Fruit fly (Drosophila melanogaster) whole organism, pupa: ENCODE measurements around the gene CG31337.

ENCODE experiments used
- CG10348 ChIP-seq: fragments of 200-800 bp; sonication (Bioruptor generic); IDR thresholded peaks from 2 replicates; pipeline ENCODE4 v1.3.6; 2022; ENCODE audit warnings: missing biosample characterization, missing genetic modification characterization
- CG12605 ChIP-seq: fragments of 200-800 bp; sonication (Bioruptor generic); IDR thresholded peaks from 2 replicates; pipeline ENCODE4 v1.3.6; 2022; ENCODE audit warnings: missing biosample characterization, missing genetic modification characterization
- CG13204 ChIP-seq: fragments of 200-800 bp; sonication (Bioruptor generic); optimal IDR thresholded peaks from 2 replicates; lab custom pipeline; 2018; ENCODE audit warnings: missing biosample characterization, mild to moderate bottlenecking, missing genetic modification characterization, moderate library complexity
- CG14655 ChIP-seq: fragments of 200-800 bp; sonication (Bioruptor generic); optimal IDR thresholded peaks from 3 replicates; lab custom pipeline; 2017; ENCODE audit warnings: mild to moderate bottlenecking, missing biosample characterization, missing genetic modification reagents, missing genetic modification characterization
- CG15710 ChIP-seq: fragments of 200-800 bp; sonication (Bioruptor generic); optimal IDR thresholded peaks from 2 replicates; lab custom pipeline; 2018; ENCODE audit warnings: missing biosample characterization, mild to moderate bottlenecking, missing genetic modification characterization, moderate library complexity
- CG17806 ChIP-seq: fragments of 200-800 bp; sonication (Bioruptor generic); optimal IDR thresholded peaks from 2 replicates; lab custom pipeline; 2018; ENCODE audit warnings: missing biosample characterization, mild to moderate bottlenecking, missing genetic modification characterization, moderate library complexity
- CG32121 ChIP-seq: fragments of 200-800 bp; sonication (Bioruptor generic); IDR thresholded peaks from 2 replicates; pipeline ENCODE4 v1.3.6; 2022; ENCODE audit warnings: missing biosample characterization, missing genetic modification characterization
- CG34367 ChIP-seq: fragments of 200-800 bp; sonication (Bioruptor generic); optimal IDR thresholded peaks from 2 replicates; lab custom pipeline; 2018; ENCODE audit warnings: missing biosample characterization, mild to moderate bottlenecking, missing genetic modification characterization
- CG4496 ChIP-seq: fragments of 200-800 bp; sonication (Bioruptor generic); IDR thresholded peaks from 3 replicates; pipeline ENCODE4 v1.3.6; 2022; ENCODE audit warnings: missing biosample characterization, missing genetic modification characterization
- CG8159 ChIP-seq: fragments of 200-800 bp; sonication (Bioruptor generic); optimal IDR thresholded peaks from 3 replicates; lab custom pipeline; 2018; ENCODE audit warnings: missing biosample characterization, mild to moderate bottlenecking, missing genetic modification characterization, moderate library complexity
- CG8301 ChIP-seq: fragments of 200-800 bp; sonication (Bioruptor generic); optimal IDR thresholded peaks from 2 replicates; lab custom pipeline; 2018; ENCODE audit warnings: missing biosample characterization, mild to moderate bottlenecking, missing genetic modification characterization
- CG9948 ChIP-seq: fragments of 200-800 bp; sonication (Bioruptor generic); optimal IDR thresholded peaks from 2 replicates; lab custom pipeline; 2018; ENCODE audit warnings: missing biosample characterization, mild to moderate bottlenecking, missing genetic modification characterization, moderate library complexity
- D1 ChIP-seq: fragments of 200-800 bp; sonication (Bioruptor generic); optimal IDR thresholded peaks from 2 replicates; lab custom pipeline; 2018; ENCODE audit warnings: missing biosample characterization, mild to moderate bottlenecking, missing genetic modification characterization, moderate library complexity
- EcR ChIP-seq: fragments of 200-800 bp; sonication (Bioruptor generic); optimal IDR thresholded peaks from 3 replicates; lab custom pipeline; 2019; ENCODE audit warnings: missing biosample characterization, missing genetic modification characterization, mild to moderate bottlenecking, moderate library complexity, missing genetic modification reagents
- Ets98B ChIP-seq: fragments of 200-800 bp; sonication (Bioruptor generic); IDR thresholded peaks from 2 replicates; pipeline ENCODE4 v1.3.6; 2022; ENCODE audit warnings: missing biosample characterization, missing genetic modification characterization
- Pif1A ChIP-seq: fragments of 200-800 bp; sonication (Bioruptor generic); optimal IDR thresholded peaks from 3 replicates; lab custom pipeline; 2016; ENCODE audit warnings: missing biosample characterization, missing genetic modification characterization
- Pif1B ChIP-seq: fragments of 200-800 bp; sonication (Bioruptor generic); optimal IDR thresholded peaks from 3 replicates; lab custom pipeline; 2016; ENCODE audit warnings: missing biosample characterization, missing genetic modification characterization
- Snoo ChIP-seq: fragments of 200-800 bp; sonication (Bioruptor generic); optimal IDR thresholded peaks from 3 replicates; lab custom pipeline; 2017; ENCODE audit warnings: missing biosample characterization, mild to moderate bottlenecking, missing genetic modification characterization, inconsistent platforms
- fd96Ca ChIP-seq: fragments of 200-800 bp; sonication (Bioruptor generic); IDR thresholded peaks from 3 replicates; pipeline ENCODE4 v1.3.6; 2022; ENCODE audit warnings: missing biosample characterization, missing genetic modification characterization
- gl ChIP-seq: fragments of 200-800 bp; sonication (Bioruptor generic); optimal IDR thresholded peaks from 2 replicates; lab custom pipeline; 2018; ENCODE audit warnings: missing biosample characterization, mild to moderate bottlenecking, missing genetic modification characterization
- rn ChIP-seq: fragments of 200-800 bp; sonication (Bioruptor generic); IDR thresholded peaks from 2 replicates; pipeline ENCODE4 v1.3.6; 2022; ENCODE audit warnings: missing biosample characterization, missing genetic modification characterization

The CG31337 gene

DNA sequence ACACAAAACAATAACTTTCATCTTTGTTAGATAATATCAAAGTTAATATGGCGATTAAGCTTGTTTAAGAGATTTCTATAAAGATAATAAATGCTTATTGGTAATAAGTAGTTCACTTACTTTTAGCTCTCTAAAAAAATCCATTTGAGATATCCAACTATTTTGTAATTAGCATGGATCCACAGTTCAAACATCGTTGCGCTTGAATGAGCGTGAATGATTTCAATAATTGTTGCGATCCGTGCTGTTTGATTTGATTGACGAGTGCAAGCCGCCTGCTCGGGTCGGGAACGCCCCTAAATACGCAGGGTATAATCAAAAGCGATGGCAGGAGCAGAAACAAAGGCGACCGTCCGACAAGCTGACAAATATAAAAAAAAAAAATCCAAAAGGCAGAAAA is 18.6 kb downstream of the CG31337 start:
- peak; percentile 12 for TF ChIP-seq CG15710
- no peak for TF ChIP-seq fd96Ca
- peak; percentile 27 for TF ChIP-seq CG8159

DNA sequence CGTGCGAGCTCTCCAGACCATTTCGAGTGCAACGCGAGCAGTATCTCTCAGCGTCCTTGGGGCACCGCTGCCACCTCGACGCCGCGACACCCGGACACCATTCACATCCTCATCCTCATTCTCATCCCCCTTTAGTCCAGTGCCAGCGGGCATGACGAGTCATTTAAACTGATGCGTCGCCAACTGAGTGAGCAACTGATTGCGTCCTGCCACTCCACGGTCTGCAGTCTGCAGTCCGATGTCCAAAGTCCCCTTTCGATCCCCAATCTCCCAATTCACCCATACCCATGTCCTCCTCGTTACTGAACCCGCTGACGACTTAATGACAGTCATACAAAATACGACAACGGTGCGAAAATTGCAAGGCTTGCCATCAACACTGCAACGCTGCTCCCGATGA is 19.2 kb downstream of the CG31337 start:
- TF ChIP-seq Pif1B (no peak), rn (GFP tag; lab: Robert Waterston, UW) (no peak), EcR (GFP tag; lab: Kevin White, UChicago) (peak; percentile 19), CG13204 (GFP tag; lab: Kevin White, UChicago) (peak; percentile 48), Pif1A (peak; percentile 0), CG34367 (tag; lab: Kevin White, UChicago) (peak; percentile 1), CG9948 (tag; lab: Kevin White, UChicago) (no peak), CG17806 (peak; percentile 7), Ets98B (GFP tag; lab: Robert Waterston, UW) (no peak), CG4496 (GFP tag; lab: Robert Waterston, UW) (peak; percentile 48; the same call in 1 of the 3 replicates), CG8159 (peak; percentile 3), CG15710 (peak; percentile 57), CG8301 (tag; lab: Kevin White, UChicago) (no peak), gl (tag; lab: Kevin White, UChicago) (no peak), D1 (tag; lab: Kevin White, UChicago) (no peak), CG12605 (GFP tag; lab: Robert Waterston, UW) (no peak), CG32121 (GFP tag; lab: Robert Waterston, UW) (no peak), CG14655 (GFP tag; lab: Kevin White, UChicago) (no peak), CG10348 (GFP tag; lab: Robert Waterston, UW) (no peak), Snoo (tag; lab: Kevin White, UChicago) (peak; percentile 1), fd96Ca (0 out of 3 replicates have a peak, but pooled peaks have one; percentile 46)
- TF ChIP-seq, all 21 proteins: peak for 10

- TF ChIP-seq D1 (tag; lab: Kevin White, UChicago) (no peak), CG8159 (peak; percentile 31), CG8301 (tag; lab: Kevin White, UChicago) (peak; percentile 3), CG15710 (peak; percentile 47), CG34367 (tag; lab: Kevin White, UChicago) (peak; percentile 21), CG13204 (GFP tag; lab: Kevin White, UChicago) (peak; percentile 48), CG17806 (no peak), CG14655 (GFP tag; lab: Kevin White, UChicago) (peak; percentile 37), CG32121 (GFP tag; lab: Robert Waterston, UW) (peak; percentile 51; the same call in 1 of the 2 replicates), CG12605 (GFP tag; lab: Robert Waterston, UW) (peak; percentile 87), gl (tag; lab: Kevin White, UChicago) (peak; percentile 21), CG10348 (GFP tag; lab: Robert Waterston, UW) (no peak), CG9948 (tag; lab: Kevin White, UChicago) (peak; percentile 1), Ets98B (GFP tag; lab: Robert Waterston, UW) (peak; percentile 75), Snoo (tag; lab: Kevin White, UChicago) (peak; percentile 31), Pif1B (peak; percentile 74), CG4496 (GFP tag; lab: Robert Waterston, UW) (peak; percentile 62; the same call in 1 of the 3 replicates), EcR (GFP tag; lab: Kevin White, UChicago) (no peak), rn (GFP tag; lab: Robert Waterston, UW) (peak; percentile 48; the same call in 1 of the 2 replicates), Pif1A (peak; percentile 80), fd96Ca (0 out of 3 replicates have a peak, but pooled peaks have one; percentile 17)
Observed at dm6 chr3R:13524672-13525071, 20.5 kb downstream of the CG31337 start.

DNA sequence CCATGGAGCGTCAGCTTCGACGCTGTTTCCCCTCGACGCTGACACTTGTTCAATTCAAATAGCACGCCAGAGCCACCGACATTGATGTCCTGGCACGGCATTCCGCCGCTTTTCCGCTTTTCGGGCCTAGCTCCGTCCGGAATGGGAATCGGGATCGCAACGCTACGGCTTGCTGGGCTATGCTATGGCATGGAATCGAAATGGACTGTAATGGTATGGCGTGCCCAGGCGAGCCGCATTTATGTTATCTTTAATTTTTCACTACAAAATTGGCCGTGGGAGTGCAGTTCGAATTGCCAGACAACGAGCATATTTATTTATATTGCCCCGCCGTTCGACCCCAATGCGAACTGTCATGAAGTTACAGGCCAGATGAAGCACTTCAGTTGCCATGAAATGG is 21.8 kb downstream of the CG31337 start, which contains the start of gene CG12538:
CG12538 (minus strand) TSS at position 101 of the 400 bp plus-strand sequence.
- TF ChIP-seq CG32121 (GFP tag; lab: Robert Waterston, UW) (no peak), CG13204 (GFP tag; lab: Kevin White, UChicago) (no peak)

dm6 chr3R:13509816-13510215 is 35.4 kb downstream of the CG31337 start:
- no peak for TF ChIP-seq Ets98B (GFP tag; lab: Robert Waterston, UW)
- no peak for TF ChIP-seq Pif1A
- TF ChIP-seq fd96Ca, result no peak
- TF ChIP-seq Pif1B, result no peak
- no peak for TF ChIP-seq CG10348 (GFP tag; lab: Robert Waterston, UW)
- no peak for TF ChIP-seq EcR (GFP tag; lab: Kevin White, UChicago)
- no peak for TF ChIP-seq CG12605 (GFP tag; lab: Robert Waterston, UW)
- TF ChIP-seq CG8159, result no peak
- TF ChIP-seq CG34367 (tag; lab: Kevin White, UChicago), result no peak
- TF ChIP-seq CG9948 (tag; lab: Kevin White, UChicago), result no peak
- TF ChIP-seq rn (GFP tag; lab: Robert Waterston, UW), result no peak
- TF ChIP-seq CG13204 (GFP tag; lab: Kevin White, UChicago), result no peak
- TF ChIP-seq CG15710, result no peak
- TF ChIP-seq CG32121 (GFP tag; lab: Robert Waterston, UW), result no peak
- no peak for TF ChIP-seq CG14655 (GFP tag; lab: Kevin White, UChicago)
- TF ChIP-seq CG17806, result no peak
- TF ChIP-seq CG4496 (GFP tag; lab: Robert Waterston, UW), result no peak
- no peak for TF ChIP-seq Snoo (tag; lab: Kevin White, UChicago)
- TF ChIP-seq CG8301 (tag; lab: Kevin White, UChicago), result no peak
- TF ChIP-seq gl (tag; lab: Kevin White, UChicago), result no peak
